Worm (Caenorhabditis elegans): ENCODE results near the gene gsp-1.

DNA sequence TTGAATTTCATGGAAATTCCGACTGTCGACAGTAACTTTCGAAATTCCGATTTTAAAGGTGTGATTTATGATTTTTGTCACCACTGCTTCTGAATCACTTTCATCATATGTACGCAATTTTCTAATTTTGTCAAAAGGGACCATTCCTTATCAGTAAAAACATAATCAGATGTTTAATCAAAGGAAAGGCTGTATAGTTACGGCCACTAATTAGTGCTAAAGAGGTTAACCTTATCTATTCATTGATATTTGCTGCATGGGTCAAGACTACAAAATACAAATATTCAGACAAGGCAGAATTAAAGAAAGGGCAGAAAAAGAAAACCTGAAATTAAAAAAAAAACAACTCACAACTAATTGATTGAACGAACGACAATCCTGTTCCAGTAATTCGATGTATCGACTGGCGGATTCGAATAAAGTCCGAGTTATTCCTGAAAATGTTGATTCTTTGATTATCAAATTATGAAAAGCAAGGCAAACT lies 49.8 kb downstream of the gsp-1 start, which contains the start of gene T28B11.1:
- TF ChIP-seq sea-1 (GFP tag; conservative IDR thresholded peaks at IDR 0.05) (no peak), flt-1 (GFP tag; IDR thresholded peaks at IDR 0.05) (no peak), pes-1 (GFP tag; IDR thresholded peaks at IDR 0.05) (no peak), aly-1 (tag; optimal IDR thresholded peaks at IDR 0.05) (no peak), tra-4 (tag; optimal IDR thresholded peaks at IDR 0.05) (no peak)

Measured in whole organism, early embryonic.